Fruit fly (Drosophila melanogaster): ENCODE data around the gene CG34015.
A peak's percentile ranks its signal among the peaks of the same experiment; 100 is the strongest.

The CG34015 gene

dm6 chrX:16448252-16449191 is at the start of gene CG34015, which contains the start of gene eIF4H1 (continued):
- peak; percentile 53 for TF ChIP-seq Med (GFP tag)
- TF ChIP-seq CG34422 (GFP tag; IDR thresholded peaks at IDR 0.05), result peak; percentile 68; the same call in 1 of the 3 replicates
- TF ChIP-seq CG14667 (GFP tag; IDR thresholded peaks at IDR 0.05), result no peak
- TF ChIP-seq eyg (GFP tag; optimal IDR thresholded peaks at IDR 0.05), result no peak
- no peak for TF ChIP-seq Hr78 (GFP tag; optimal IDR thresholded peaks at IDR 0.05)
- peak; percentile 55; the same call in 2 of the 3 replicates for TF ChIP-seq CG6791 (GFP tag; IDR thresholded peaks at IDR 0.05; ENCODE audit: partially characterized antibody)
- no peak; the same call in 1 of the 2 replicates for TF ChIP-seq stc (GFP tag; IDR thresholded peaks at IDR 0.05)
- TF ChIP-seq crol (GFP tag; IDR thresholded peaks at IDR 0.05), result peak; percentile 53; the same call in 1 of the 2 replicates
- peak; percentile 50; the same call in 1 of the 2 replicates for TF ChIP-seq inv (GFP tag; IDR thresholded peaks at IDR 0.05; ENCODE audit: partially characterized antibody)
- peak; percentile 48; the same call in 1 of the 2 replicates for TF ChIP-seq E2f2 (GFP tag; IDR thresholded peaks at IDR 0.05)
- TF ChIP-seq Spps (tag; optimal IDR thresholded peaks at IDR 0.05), result no peak
- no peak for TF ChIP-seq h (optimal IDR thresholded peaks at IDR 0.05)
- TF ChIP-seq CG6765 (GFP tag; optimal IDR thresholded peaks at IDR 0.05), result peak; percentile 57
- TF ChIP-seq nom (GFP tag; optimal IDR thresholded peaks at IDR 0.05), result peak; percentile 89
- no peak for TF ChIP-seq CG6689 (GFP tag; IDR thresholded peaks at IDR 0.05)
- TF ChIP-seq Lhr (GFP tag; optimal IDR thresholded peaks at IDR 0.05), result peak; percentile 26
- no peak for TF ChIP-seq Sry-β (GFP tag; optimal IDR thresholded peaks at IDR 0.05)
- no peak for TF ChIP-seq CG2875 (GFP tag; optimal IDR thresholded peaks at IDR 0.05)
- peak; percentile 11; the same call in 1 of the 2 replicates for TF ChIP-seq bbx (GFP tag; IDR thresholded peaks at IDR 0.05; ENCODE audit: partially characterized antibody)
- TF ChIP-seq gsb (GFP tag; IDR thresholded peaks at IDR 0.05), result no peak
- TF ChIP-seq CG8388 (GFP tag; optimal IDR thresholded peaks at IDR 0.05), result no peak
- no peak for TF ChIP-seq Hsf (GFP tag; optimal IDR thresholded peaks at IDR 0.05)
- TF ChIP-seq Atf3 (GFP tag; optimal IDR thresholded peaks at IDR 0.05), result no peak
- TF ChIP-seq CG10147 (GFP tag; optimal IDR thresholded peaks at IDR 0.05), result peak; percentile 1
- no peak for TF ChIP-seq CG14441 (GFP tag; IDR thresholded peaks at IDR 0.05)
- TF ChIP-seq CG7372 (GFP tag; IDR thresholded peaks at IDR 0.05), result no peak
- TF ChIP-seq CG34376 (GFP tag; optimal IDR thresholded peaks at IDR 0.05), result peak; percentile 17
- TF ChIP-seq CG33213 (GFP tag; optimal IDR thresholded peaks at IDR 0.05), result peak; percentile 35
- peak; percentile 46 for TF ChIP-seq CG3995 (GFP tag; optimal IDR thresholded peaks at IDR 0.05)
- TF ChIP-seq pzg (GFP tag; optimal IDR thresholded peaks at IDR 0.05), result peak; percentile 78
- TF ChIP-seq cad (GFP tag; optimal IDR thresholded peaks at IDR 0.05), result no peak
- TF ChIP-seq B-H2 (GFP tag; optimal IDR thresholded peaks at IDR 0.05), result no peak
- TF ChIP-seq insv (GFP tag; optimal IDR thresholded peaks at IDR 0.05), result no peak
- no peak for TF ChIP-seq da (GFP tag; optimal IDR thresholded peaks at IDR 0.05)
- TF ChIP-seq Scr (GFP tag; IDR thresholded peaks at IDR 0.05; ENCODE audit: partially characterized antibody), result peak; percentile 65
- TF ChIP-seq nmo (GFP tag; optimal IDR thresholded peaks at IDR 0.05), result peak; percentile 41
- TF ChIP-seq lmd (GFP tag; IDR thresholded peaks at IDR 0.05), result no peak
- no peak for TF ChIP-seq Dip3 (GFP tag; optimal IDR thresholded peaks at IDR 0.05)
- TF ChIP-seq NC2α (GFP tag; optimal IDR thresholded peaks at IDR 0.05), result no peak
- TF ChIP-seq ci (GFP tag; IDR thresholded peaks at IDR 0.05), result no peak
- no peak for TF ChIP-seq CG1233 (GFP tag; optimal IDR thresholded peaks at IDR 0.05)
- TF ChIP-seq Adf1 (GFP tag; IDR thresholded peaks at IDR 0.05), result peak; percentile 93
- no peak for TF ChIP-seq fd96Cb (tag; optimal IDR thresholded peaks at IDR 0.05)
- TF ChIP-seq Sry-δ (GFP tag; optimal IDR thresholded peaks at IDR 0.05), result peak; percentile 72
- no peak for TF ChIP-seq NfI (GFP tag; optimal IDR thresholded peaks at IDR 0.05)
- no peak for TF ChIP-seq CG11085 (GFP tag; IDR thresholded peaks at IDR 0.05)
- no peak for TF ChIP-seq CG17186 (GFP tag; optimal IDR thresholded peaks at IDR 0.05)
- peak; percentile 10 for TF ChIP-seq Nf-YC (tag; optimal IDR thresholded peaks at IDR 0.05)
